Fruit fly (Drosophila melanogaster) whole organism, embryonic: Measurements from ENCODE around the gene h-cup.

Source experiments
- B-H1 ChIP-seq: fragments of 200-800 bp; sonication (Bioruptor generic); IDR thresholded peaks from 3 replicates; pipeline ENCODE4 v1.3.6; 2022; ENCODE audit warnings: missing biosample characterization, missing genetic modification characterization
- Bdp1 ChIP-seq: fragments of 200-800 bp; sonication (Bioruptor generic); optimal IDR thresholded peaks from 3 replicates; lab custom pipeline; 2016; ENCODE audit warnings: missing biosample characterization, missing genetic modification characterization
- CG11696 ChIP-seq: fragments of 200-800 bp; sonication (Bioruptor generic); IDR thresholded peaks from 2 replicates; pipeline ENCODE4 v1.3.6; 2022; ENCODE audit warnings: missing biosample characterization, missing genetic modification characterization
- CG12769 ChIP-seq: fragments of 200-800 bp; sonication (Bioruptor generic); optimal IDR thresholded peaks from 2 replicates; lab custom pipeline; 2019; ENCODE audit warnings: missing biosample characterization, mild to moderate bottlenecking, missing genetic modification characterization, moderate library complexity
- CG13287 ChIP-seq: fragments of 200-800 bp; sonication (Bioruptor generic); IDR thresholded peaks from 2 replicates; pipeline ENCODE4 v1.3.6; 2022; ENCODE audit warnings: missing biosample characterization, missing genetic modification characterization; ENCODE audit not compliant: partially characterized antibody
- CG14667 ChIP-seq: fragments of 200-800 bp; sonication (Bioruptor generic); IDR thresholded peaks from 2 replicates; pipeline ENCODE4 v1.3.6; 2022; ENCODE audit warnings: missing biosample characterization, missing genetic modification characterization
- CG14710 ChIP-seq: fragments of 200-800 bp; sonication (Bioruptor generic); optimal IDR thresholded peaks from 3 replicates; lab custom pipeline; 2019; ENCODE audit warnings: missing biosample characterization, mild to moderate bottlenecking, missing genetic modification characterization, moderate library complexity
- CG1832 ChIP-seq: fragments of 200-800 bp; sonication (Bioruptor generic); optimal IDR thresholded peaks from 2 replicates; lab custom pipeline; 2017; ENCODE audit warnings: missing biosample characterization, mild to moderate bottlenecking, missing genetic modification characterization, inconsistent platforms
- CG33213 ChIP-seq: fragments of 200-800 bp; sonication (Bioruptor generic); optimal IDR thresholded peaks from 3 replicates; lab custom pipeline; 2016; ENCODE audit warnings: missing biosample characterization, missing genetic modification characterization
- CG3847 ChIP-seq: fragments of 200-800 bp; sonication (Bioruptor generic); IDR thresholded peaks from 2 replicates; pipeline ENCODE4 v1.3.6; 2022; ENCODE audit warnings: missing biosample characterization, missing genetic modification characterization
- CG43689 ChIP-seq: fragments of 200-800 bp; sonication (Bioruptor generic); IDR thresholded peaks from 2 replicates; pipeline ENCODE4 v1.3.6; 2022; ENCODE audit warnings: missing biosample characterization, missing genetic modification characterization
- CG4404 ChIP-seq: fragments of 200-800 bp; sonication (Bioruptor generic); IDR thresholded peaks from 2 replicates; pipeline ENCODE4 v1.3.6; 2022; ENCODE audit warnings: missing biosample characterization, missing genetic modification characterization
- CG4707 ChIP-seq: fragments of 200-800 bp; sonication (Bioruptor generic); optimal IDR thresholded peaks from 2 replicates; lab custom pipeline; 2018; ENCODE audit warnings: missing biosample characterization, mild to moderate bottlenecking, missing genetic modification characterization, moderate library complexity
- CG7556 ChIP-seq: fragments of 200-800 bp; sonication (Bioruptor generic); optimal IDR thresholded peaks from 2 replicates; lab custom pipeline; 2017; ENCODE audit warnings: missing biosample characterization, mild to moderate bottlenecking, missing genetic modification characterization
- CG9727 ChIP-seq: fragments of 200-800 bp; sonication (Bioruptor generic); optimal IDR thresholded peaks from 3 replicates; lab custom pipeline; 2017; ENCODE audit warnings: missing biosample characterization, mild to moderate bottlenecking, missing genetic modification characterization
- Dad ChIP-seq: fragments of 200-800 bp; sonication (Bioruptor generic); optimal IDR thresholded peaks from 3 replicates; lab custom pipeline; 2016; ENCODE audit warnings: missing biosample characterization, missing genetic modification characterization
- Dfd ChIP-seq, 2 experiments: fragments of >200 bp; optimal IDR thresholded peaks; 2 replicates each; lab custom pipeline; 2017; ENCODE audit warnings: missing biosample characterization in 2 of 2, missing genetic modification characterization in 2 of 2
- Ets65A ChIP-seq: fragments of 200-800 bp; sonication (Bioruptor generic); peaks from one replicate; lab custom pipeline; 2016; ENCODE audit warnings: missing biosample characterization, missing genetic modification characterization
- HLH4C ChIP-seq: fragments of 200-800 bp; sonication (Bioruptor generic); IDR thresholded peaks from 3 replicates; pipeline ENCODE4 v1.3.6; 2022; ENCODE audit warnings: missing biosample characterization, missing genetic modification characterization; ENCODE audit not compliant: partially characterized antibody
- Hr78 ChIP-seq, 2 experiments: fragments of 200-800 bp in 1 of 2; fragments of >200 bp in 1 of 2; sonication (Bioruptor generic) in 1 of 2; optimal IDR thresholded peaks; 2 replicates each; lab custom pipeline; 2017 to 2019; ENCODE audit warnings: missing biosample characterization in 2 of 2, missing genetic modification characterization in 2 of 2, mild to moderate bottlenecking in 1 of 2, moderate library complexity in 1 of 2
- Kr ChIP-seq: fragments of 200-800 bp; sonication (Bioruptor generic); optimal IDR thresholded peaks from 2 replicates; lab custom pipeline; 2017; ENCODE audit warnings: missing biosample characterization, mild to moderate bottlenecking, missing genetic modification characterization
- Med ChIP-seq: fragments of 200-800 bp; sonication (Bioruptor generic); peaks from one replicate; lab custom pipeline; 2016; ENCODE audit warnings: missing biosample characterization, missing genetic modification characterization, mild to moderate bottlenecking, inconsistent platforms, moderate library complexity
- Mes4 ChIP-seq: fragments of 200-800 bp; sonication (Bioruptor generic); optimal IDR thresholded peaks from 2 replicates; lab custom pipeline; 2016; ENCODE audit warnings: missing biosample characterization, missing genetic modification characterization
- Nf-YB ChIP-seq: fragments of 200-800 bp; sonication (Bioruptor generic); optimal IDR thresholded peaks from 3 replicates; lab custom pipeline; 2019; ENCODE audit warnings: missing biosample characterization, mild to moderate bottlenecking, missing genetic modification characterization, moderate library complexity
- Ssrp ChIP-seq: fragments of 200-800 bp; sonication (Bioruptor generic); optimal IDR thresholded peaks from 2 replicates; lab custom pipeline; 2018; ENCODE audit warnings: missing biosample characterization, mild to moderate bottlenecking, missing genetic modification characterization, moderate library complexity
- Trl ChIP-seq, 3 experiments: fragments of >200 bp in 2 of 3; fragments of 200-800 bp in 1 of 3; sonication (Bioruptor generic) in 1 of 3; optimal IDR thresholded peaks; 2 replicates in 1 of 3; 3 replicates in 2 of 3; lab custom pipeline; 2016 to 2017; ENCODE audit warnings: missing biosample characterization in 1 of 3, missing genetic modification characterization in 1 of 3
- ab ChIP-seq: fragments of 200-800 bp; sonication (Bioruptor generic); optimal IDR thresholded peaks from 2 replicates; lab custom pipeline; 2016; ENCODE audit warnings: missing biosample characterization, missing genetic modification characterization
- bbx ChIP-seq: fragments of 200-800 bp; sonication (Bioruptor generic); IDR thresholded peaks from 2 replicates; pipeline ENCODE4 v1.3.6; 2022; ENCODE audit warnings: missing biosample characterization, missing genetic modification characterization; ENCODE audit not compliant: partially characterized antibody
- bowl ChIP-seq: fragments of 200-800 bp; sonication (Bioruptor generic); IDR thresholded peaks from 2 replicates; pipeline ENCODE4 v1.3.6; 2022; ENCODE audit warnings: missing biosample characterization, missing genetic modification characterization
- caup ChIP-seq: fragments of 200-800 bp; sonication (Bioruptor generic); optimal IDR thresholded peaks from 3 replicates; lab custom pipeline; 2017; ENCODE audit warnings: missing biosample characterization, mild to moderate bottlenecking, missing genetic modification characterization, moderate library complexity; ENCODE audit not compliant: severe bottlenecking
- chif ChIP-seq, 2 experiments: fragments of 200-800 bp; sonication (Bioruptor generic); optimal IDR thresholded peaks; 3 replicates each; lab custom pipeline; 2016; ENCODE audit warnings: missing biosample characterization in 2 of 2, missing genetic modification characterization in 2 of 2
- ci ChIP-seq: fragments of 200-800 bp; sonication (Bioruptor generic); IDR thresholded peaks from 3 replicates; pipeline ENCODE4 v1.3.6; 2022; ENCODE audit warnings: missing biosample characterization, missing genetic modification characterization
- crp ChIP-seq, 2 experiments: fragments of 200-800 bp; sonication (Bioruptor generic); optimal IDR thresholded peaks; 2 replicates in 1 of 2; 3 replicates in 1 of 2; lab custom pipeline; 2017; ENCODE audit warnings: missing biosample characterization in 2 of 2, missing genetic modification characterization in 2 of 2, mild to moderate bottlenecking in 1 of 2, moderate library complexity in 1 of 2
- danr ChIP-seq: fragments of 200-800 bp; sonication (Bioruptor generic); IDR thresholded peaks from 2 replicates; pipeline ENCODE4 v1.3.6; 2022; ENCODE audit warnings: missing biosample characterization, missing genetic modification characterization
- dm ChIP-seq: fragments of 200-800 bp; sonication (Bioruptor generic); optimal IDR thresholded peaks from 3 replicates; lab custom pipeline; 2016; ENCODE audit warnings: missing biosample characterization, missing genetic modification characterization
- gcm ChIP-seq: fragments of 200-800 bp; sonication (Bioruptor generic); optimal IDR thresholded peaks from 2 replicates; lab custom pipeline; 2019; ENCODE audit warnings: missing biosample characterization, mild to moderate bottlenecking, missing genetic modification characterization, moderate library complexity
- gcm2 ChIP-seq: fragments of 200-800 bp; sonication (Bioruptor generic); optimal IDR thresholded peaks from 2 replicates; lab custom pipeline; 2016; ENCODE audit warnings: missing biosample characterization, missing genetic modification characterization
- insv ChIP-seq, 2 experiments: fragments of 200-800 bp; sonication (Bioruptor generic); optimal IDR thresholded peaks; 3 replicates each; lab custom pipeline; 2016 to 2018; ENCODE audit warnings: missing biosample characterization in 2 of 2, missing genetic modification characterization in 2 of 2
- kni ChIP-seq: fragments of 200-800 bp; sonication (Bioruptor generic); optimal IDR thresholded peaks from 3 replicates; lab custom pipeline; 2017; ENCODE audit warnings: mild to moderate bottlenecking, missing biosample characterization, missing genetic modification reagents, missing genetic modification characterization
- onecut ChIP-seq: fragments of 200-800 bp; sonication (Bioruptor generic); IDR thresholded peaks from 2 replicates; pipeline ENCODE4 v1.3.6; 2022; ENCODE audit warnings: missing biosample characterization, missing genetic modification characterization
- rib ChIP-seq: fragments of 200-800 bp; sonication (Bioruptor generic); IDR thresholded peaks from 2 replicates; pipeline ENCODE4 v1.3.6; 2022; ENCODE audit warnings: missing biosample characterization, missing genetic modification characterization
- scrt ChIP-seq: fragments of 200-800 bp; sonication (Bioruptor generic); optimal IDR thresholded peaks from 2 replicates; lab custom pipeline; 2018; ENCODE audit warnings: missing biosample characterization, mild to moderate bottlenecking, missing genetic modification characterization, moderate library complexity
- seq ChIP-seq: fragments of 200-800 bp; sonication (Bioruptor generic); IDR thresholded peaks from 2 replicates; pipeline ENCODE4 v1.3.6; 2022; ENCODE audit warnings: missing biosample characterization, missing genetic modification characterization
- sima ChIP-seq: fragments of 200-800 bp; sonication (Bioruptor generic); optimal IDR thresholded peaks from 2 replicates; lab custom pipeline; 2016; ENCODE audit warnings: missing biosample characterization, missing genetic modification characterization
- so ChIP-seq: fragments of 200-800 bp; sonication (Bioruptor generic); IDR thresholded peaks from 3 replicates; pipeline ENCODE4 v1.3.6; 2022; ENCODE audit warnings: missing biosample characterization, missing genetic modification characterization
- sug ChIP-seq: fragments of 200-800 bp; optimal IDR thresholded peaks from 2 replicates; lab custom pipeline; 2019; ENCODE audit warnings: missing biosample characterization, mild to moderate bottlenecking, missing genetic modification characterization, moderate library complexity
- tio ChIP-seq: fragments of 200-800 bp; sonication (Bioruptor generic); optimal IDR thresholded peaks from 2 replicates; lab custom pipeline; 2017; ENCODE audit warnings: missing biosample characterization, missing genetic modification characterization, inconsistent platforms
- vnd ChIP-seq: fragments of 200-800 bp; sonication (Bioruptor generic); IDR thresholded peaks from 3 replicates; pipeline ENCODE4 v1.3.6; 2022; ENCODE audit warnings: missing biosample characterization, missing genetic modification characterization; ENCODE audit not compliant: partially characterized antibody
- vvl ChIP-seq: fragments of 200-800 bp; sonication (Bioruptor generic); IDR thresholded peaks from 2 replicates; pipeline ENCODE4 v1.3.6; 2022; ENCODE audit warnings: missing biosample characterization, missing genetic modification characterization
- zen ChIP-seq: fragments of 200-800 bp; sonication (Bioruptor generic); optimal IDR thresholded peaks from 3 replicates; lab custom pipeline; 2018; ENCODE audit warnings: missing biosample characterization, mild to moderate bottlenecking, missing genetic modification characterization, moderate library complexity

Gene h-cup

dm6 chr3R:15420375-15420931 lies 37.7 kb upstream of the h-cup start (continued):
- TF ChIP-seq CG13287 (GFP tag; lab: Robert Waterston, UW) = 0 out of 2 replicates have a peak, but pooled peaks have one; percentile 17
- TF ChIP-seq dm = no peak
- TF ChIP-seq Kr = peak; percentile 90
- TF ChIP-seq bbx (GFP tag; lab: Robert Waterston, UW) = 0 out of 2 replicates have a peak, but pooled peaks have one; percentile 39
- TF ChIP-seq CG33213 (GFP tag; lab: Kevin White, UChicago) = no peak
- TF ChIP-seq seq (GFP tag; lab: Robert Waterston, UW) = peak; percentile 79
- peak; percentile 49 for TF ChIP-seq Ets65A (GFP tag; lab: Kevin White, UChicago)
- TF ChIP-seq onecut (GFP tag; lab: Robert Waterston, UW) = 0 out of 2 replicates have a peak, but pooled peaks have one; percentile 21
- TF ChIP-seq insv (GFP tag; optimal IDR thresholded peaks at IDR 0.05; lab: Kevin White, UChicago) = no peak
- peak; percentile 47 for TF ChIP-seq zen
- TF ChIP-seq chif (GFP tag; optimal IDR thresholded peaks at IDR 0.05; lab: Kevin White, UChicago) = no peak
- no peak for TF ChIP-seq gcm (GFP tag; lab: Kevin White, UChicago)
- no peak for TF ChIP-seq CG7556
- TF ChIP-seq ci (GFP tag; lab: Robert Waterston, UW) = no peak
- peak; percentile 57 for TF ChIP-seq CG1832
- no peak for TF ChIP-seq so (GFP tag; lab: Robert Waterston, UW)
- no peak for TF ChIP-seq Dfd (GFP tag; optimal IDR thresholded peaks at IDR 0.05; lab: Kevin White, UChicago)
- TF ChIP-seq sima (GFP tag; lab: Kevin White, UChicago) = no peak
- peak; percentile 78 for TF ChIP-seq kni (GFP tag; lab: Kevin White, UChicago)
- no peak for TF ChIP-seq CG14710 (tag; lab: Kevin White, UChicago)
- no peak for TF ChIP-seq sug (tag; lab: Kevin White, UChicago)
- no peak for TF ChIP-seq CG3847 (GFP tag; lab: Robert Waterston, UW)
- TF ChIP-seq Med = peak; percentile 45
- no peak for TF ChIP-seq CG14667
- peak; percentile 87 to 97 for TF ChIP-seq Trl (optimal IDR thresholded peaks at IDR 0.05; lab: Kevin White, UChicago)
- TF ChIP-seq Trl (GFP tag; optimal IDR thresholded peaks at IDR 0.05; lab: Kevin White, UChicago) = peak; percentile 41
- no peak for TF ChIP-seq caup
- no peak for TF ChIP-seq CG9727 (GFP tag; lab: Kevin White, UChicago)
- no peak for TF ChIP-seq Ssrp (tag; lab: Kevin White, UChicago)
- TF ChIP-seq danr (GFP tag; lab: Robert Waterston, UW) = no peak
- TF ChIP-seq vnd = no peak
- TF ChIP-seq CG4404 (GFP tag; lab: Robert Waterston, UW) = no peak
- TF ChIP-seq CG12769 (tag; lab: Kevin White, UChicago) = no peak
- no peak for TF ChIP-seq bowl
- no peak for TF ChIP-seq HLH4C (GFP tag; lab: Robert Waterston, UW)
- no peak for TF ChIP-seq tio (GFP tag; lab: Kevin White, UChicago)
- TF ChIP-seq CG4707 (GFP tag; lab: Kevin White, UChicago) = no peak
- no peak for TF ChIP-seq CG11696 (GFP tag; lab: Robert Waterston, UW)
- TF ChIP-seq scrt (GFP tag; lab: Kevin White, UChicago) = no peak
- no peak for TF ChIP-seq vvl
- TF ChIP-seq Mes4 = no peak
- TF ChIP-seq rib (GFP tag; lab: Robert Waterston, UW) = peak; percentile 25; the same call in 1 of the 2 replicates
- no peak for TF ChIP-seq gcm2 (GFP tag; lab: Kevin White, UChicago)
- TF ChIP-seq crp (GFP tag; optimal IDR thresholded peaks at IDR 0.05; lab: Kevin White, UChicago) = no peak
- no peak for TF ChIP-seq Dad (GFP tag; lab: Kevin White, UChicago)
- TF ChIP-seq Hr78 (GFP tag; optimal IDR thresholded peaks at IDR 0.05; lab: Kevin White, UChicago) = no peak
- no peak for TF ChIP-seq CG43689 (GFP tag; lab: Robert Waterston, UW)
- TF ChIP-seq B-H1 (GFP tag; lab: Robert Waterston, UW) = no peak
- TF ChIP-seq Nf-YB (GFP tag; lab: Kevin White, UChicago) = no peak
- TF ChIP-seq ab (GFP tag; lab: Kevin White, UChicago) = no peak
- no peak for TF ChIP-seq Bdp1
